Worm (Caenorhabditis elegans) whole organism, L3 larva: ENCODE measurements around the gene F53F4.11.

ENCODE experiments used
- ama-1 ChIP-seq: fragments of 150-350 bp; optimal IDR thresholded peaks from 2 replicates; lab custom pipeline; 2018
- ceh-16 ChIP-seq: sonication (generic microtip); optimal IDR thresholded peaks from 2 replicates; lab custom pipeline; 2017; ENCODE audit warnings: missing biosample characterization, missing genetic modification characterization
- fkh-10 ChIP-seq: sonication (generic microtip); optimal IDR thresholded peaks from 2 replicates; lab custom pipeline; 2017; ENCODE audit warnings: missing biosample characterization, missing genetic modification reagents, missing genetic modification characterization
- fkh-2 ChIP-seq: fragments of 150-350 bp; optimal IDR thresholded peaks from 2 replicates; lab custom pipeline; 2014; ENCODE audit warnings: missing biosample characterization, missing genetic modification reagents, missing genetic modification characterization
- fos-1 ChIP-seq: fragments of 150-350 bp; optimal IDR thresholded peaks from 2 replicates; lab custom pipeline; 2014; ENCODE audit warnings: missing biosample characterization, missing genetic modification characterization
- lin-15B ChIP-seq: fragments of 150-350 bp; optimal IDR thresholded peaks from 2 replicates; lab custom pipeline; 2014; ENCODE audit warnings: missing biosample characterization, missing genetic modification characterization
- nhr-12 ChIP-seq: fragments of 150-350 bp; optimal IDR thresholded peaks from 2 replicates; lab custom pipeline; 2014; ENCODE audit warnings: missing biosample characterization, missing genetic modification characterization
- snpc-4 ChIP-seq: fragments of 150-350 bp; optimal IDR thresholded peaks from 2 replicates; lab custom pipeline; 2014; ENCODE audit warnings: missing biosample characterization, missing genetic modification characterization
- unc-62 ChIP-seq: fragments of 150-350 bp; sonication (generic microtip); optimal IDR thresholded peaks from 4 replicates; lab custom pipeline; 2014; ENCODE audit warnings: missing biosample characterization, missing genetic modification reagents, missing genetic modification characterization

DNA sequence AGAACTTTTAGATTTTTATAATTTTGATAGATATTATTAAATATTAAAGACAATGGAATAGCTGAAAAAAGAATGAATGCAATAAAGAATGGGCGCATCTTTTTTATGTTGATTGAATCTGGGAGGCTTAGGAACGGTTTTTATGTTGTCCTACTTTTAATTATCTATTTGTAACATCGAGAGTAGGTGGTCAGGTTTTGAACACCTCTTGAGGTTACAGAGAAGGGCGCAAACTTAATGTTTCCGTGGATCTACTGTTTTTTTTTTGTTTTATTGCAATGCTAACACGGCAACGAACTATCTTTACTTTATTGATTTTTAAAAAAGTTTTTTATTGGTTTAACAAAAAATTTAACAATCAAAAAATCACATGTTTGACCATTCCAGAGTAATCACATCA is 10.5 kb downstream of the F53F4.11 start, which contains the start of gene F53F4.7:
- TF ChIP-seq ceh-16 (tag; lab: Kevin White, UChicago) (no peak), lin-15B (tag; lab: Kevin White, UChicago) (no peak), snpc-4 (tag; lab: Kevin White, UChicago) (no peak), nhr-12 (tag; lab: Kevin White, UChicago) (no peak), unc-62 (GFP tag; lab: Kevin White, UChicago) (no peak), ama-1 (lab: Kevin White, UChicago) (no peak), fkh-10 (GFP tag; lab: Kevin White, UChicago) (no peak), fkh-2 (tag; lab: Kevin White, UChicago) (no peak), fos-1 (tag; lab: Kevin White, UChicago) (no peak)
